Worm (Caenorhabditis elegans) whole organism, L4/young adult: ENCODE data around the gene pmk-2.

Experiments
- W03F9.2 ChIP-seq: fragments of 150-350 bp; optimal IDR thresholded peaks from 2 replicates; lab custom pipeline; 2014; ENCODE audit warnings: missing biosample characterization, missing genetic modification characterization
- dao-5 ChIP-seq: sonication (generic microtip); optimal IDR thresholded peaks from 2 replicates; lab custom pipeline; 2016; ENCODE audit warnings: missing genotype, missing genetic modification characterization, moderate library complexity, missing compliant biosample characterization
- him-1 ChIP-seq: sonication (generic microtip); optimal IDR thresholded peaks from 2 replicates; lab custom pipeline; 2016; ENCODE audit warnings: missing genotype, missing genetic modification reagents, missing genetic modification characterization, missing compliant biosample characterization

DNA sequence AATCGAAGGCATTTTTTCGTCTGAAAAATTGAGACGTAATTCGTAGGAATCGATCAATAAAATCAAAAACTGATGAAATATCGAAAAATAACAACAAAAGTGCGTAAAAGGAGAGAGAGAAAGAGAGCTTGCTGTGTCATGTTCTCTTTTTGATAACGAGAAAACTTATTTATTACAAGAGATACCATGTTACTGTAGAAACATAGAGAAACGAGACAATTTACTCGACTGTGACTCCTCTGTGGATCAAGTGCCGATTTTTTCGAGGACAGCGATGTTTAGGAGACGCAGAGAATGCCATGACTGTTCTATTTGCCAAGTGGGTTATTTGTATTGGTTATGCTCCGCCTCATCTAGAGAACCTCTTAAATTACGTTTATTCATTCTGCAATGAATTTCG is 9.8 kb upstream of the pmk-2 start, which contains the start of gene sph-1:
- peak; percentile 44 for TF ChIP-seq W03F9.2 (tag; lab: Kevin White, UChicago)
- no peak for TF ChIP-seq dao-5 (tag; lab: Kevin White, UChicago)
- no peak for TF ChIP-seq him-1 (tag; lab: Kevin White, UChicago)
